Worm (Caenorhabditis elegans) whole organism, mixed stage, embryonic: ENCODE results near the gene nrx-1.

Source experiments
- ces-1 ChIP-seq: fragments of 150-350 bp; optimal IDR thresholded peaks from 2 replicates; lab custom pipeline; 2014; ENCODE audit warnings: missing biosample characterization, missing genetic modification reagents, missing genetic modification characterization
- mab-5 ChIP-seq: fragments of 150-350 bp; optimal IDR thresholded peaks from 2 replicates; lab custom pipeline; 2014; ENCODE audit warnings: missing biosample characterization, missing genetic modification characterization
- unc-39 ChIP-seq: fragments of 150-350 bp; optimal IDR thresholded peaks from 2 replicates; lab custom pipeline; 2014; ENCODE audit warnings: missing biosample characterization, missing genetic modification characterization
- ztf-11 ChIP-seq: fragments of 150-350 bp; optimal IDR thresholded peaks from 2 replicates; lab custom pipeline; 2014; ENCODE audit warnings: missing biosample characterization, missing genetic modification characterization

DNA sequence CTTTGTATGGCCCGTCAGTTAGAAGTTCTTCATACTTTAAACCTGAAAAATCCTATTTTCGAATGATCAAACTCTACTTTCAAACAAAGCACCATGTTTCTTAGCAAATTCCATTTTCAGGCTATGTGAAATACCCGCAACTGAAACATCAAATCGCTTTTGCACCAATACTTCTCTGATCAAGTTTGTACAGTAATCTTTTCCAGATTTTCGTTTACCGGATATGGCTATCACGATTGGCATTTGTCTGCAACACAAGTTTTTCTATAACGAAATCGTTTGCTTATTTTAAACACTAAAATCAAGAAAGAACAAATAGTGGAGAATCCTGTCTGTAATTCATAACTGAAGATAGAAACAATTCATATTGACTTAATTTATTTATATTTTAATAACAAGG, 71.5 kb downstream of the nrx-1 start, which contains the start of gene F32D8.13:
- TF ChIP-seq unc-39 (tag; lab: Kevin White, UChicago): no peak
- TF ChIP-seq ztf-11 (tag; lab: Kevin White, UChicago): no peak
- TF ChIP-seq ces-1: no peak
- no peak for TF ChIP-seq mab-5 (tag; lab: Kevin White, UChicago)
